Fruit fly (Drosophila melanogaster) whole organism, wandering third instar larva: ENCODE results near the gene CG43739.
A peak's percentile ranks its signal among the peaks of the same experiment; 100 is the strongest.

Source experiments
- CG9705 ChIP-seq: fragments of 200-800 bp; sonication (Bioruptor generic); optimal IDR thresholded peaks from 2 replicates; lab custom pipeline; 2018; ENCODE audit warnings: missing biosample characterization, mild to moderate bottlenecking, missing genetic modification characterization
- N ChIP-seq: fragments of >200 bp; optimal IDR thresholded peaks from 2 replicates; lab custom pipeline; 2018; ENCODE audit warnings: missing biosample characterization, missing external identifiers, missing genetic modification characterization

DNA sequence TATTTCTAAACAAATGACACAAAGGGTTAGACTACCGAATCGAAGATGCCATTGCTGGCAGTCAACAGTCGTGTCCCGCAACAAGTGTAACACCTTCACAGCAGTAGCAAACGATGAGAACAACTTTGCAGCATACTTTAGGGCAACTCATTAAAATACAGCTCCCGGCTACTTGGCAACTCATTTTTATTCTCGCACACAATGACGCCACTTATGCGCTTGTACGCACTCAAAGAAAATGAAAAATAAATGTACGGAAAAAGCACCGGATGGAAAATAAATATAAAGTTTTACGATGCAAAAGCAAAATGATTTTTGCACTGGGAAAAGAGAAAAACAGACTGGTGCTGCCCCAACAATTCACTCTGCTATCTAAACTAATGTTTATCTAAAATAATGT is 27.5 kb downstream of the CG43739 start:
- peak; percentile 55 for TF ChIP-seq N
- no peak for TF ChIP-seq CG9705 (GFP tag; lab: Kevin White, UChicago)
